Fruit fly (Drosophila melanogaster) whole organism, pupa: ENCODE results near the gene Notum.

Source experiments
- CG10348 ChIP-seq: fragments of 200-800 bp; sonication (Bioruptor generic); IDR thresholded peaks from 2 replicates; pipeline ENCODE4 v1.3.6; 2022; ENCODE audit warnings: missing biosample characterization, missing genetic modification characterization
- CG12605 ChIP-seq: fragments of 200-800 bp; sonication (Bioruptor generic); IDR thresholded peaks from 2 replicates; pipeline ENCODE4 v1.3.6; 2022; ENCODE audit warnings: missing biosample characterization, missing genetic modification characterization
- CG14655 ChIP-seq: fragments of 200-800 bp; sonication (Bioruptor generic); optimal IDR thresholded peaks from 3 replicates; lab custom pipeline; 2017; ENCODE audit warnings: mild to moderate bottlenecking, missing biosample characterization, missing genetic modification reagents, missing genetic modification characterization
- CG15710 ChIP-seq: fragments of 200-800 bp; sonication (Bioruptor generic); optimal IDR thresholded peaks from 2 replicates; lab custom pipeline; 2018; ENCODE audit warnings: missing biosample characterization, mild to moderate bottlenecking, missing genetic modification characterization, moderate library complexity
- CG17806 ChIP-seq: fragments of 200-800 bp; sonication (Bioruptor generic); optimal IDR thresholded peaks from 2 replicates; lab custom pipeline; 2018; ENCODE audit warnings: missing biosample characterization, mild to moderate bottlenecking, missing genetic modification characterization, moderate library complexity
- CG8159 ChIP-seq: fragments of 200-800 bp; sonication (Bioruptor generic); optimal IDR thresholded peaks from 3 replicates; lab custom pipeline; 2018; ENCODE audit warnings: missing biosample characterization, mild to moderate bottlenecking, missing genetic modification characterization, moderate library complexity
- EcR ChIP-seq: fragments of 200-800 bp; sonication (Bioruptor generic); optimal IDR thresholded peaks from 3 replicates; lab custom pipeline; 2019; ENCODE audit warnings: missing biosample characterization, missing genetic modification characterization, mild to moderate bottlenecking, moderate library complexity, missing genetic modification reagents
- Pif1B ChIP-seq: fragments of 200-800 bp; sonication (Bioruptor generic); optimal IDR thresholded peaks from 3 replicates; lab custom pipeline; 2016; ENCODE audit warnings: missing biosample characterization, missing genetic modification characterization
- Snoo ChIP-seq: fragments of 200-800 bp; sonication (Bioruptor generic); optimal IDR thresholded peaks from 3 replicates; lab custom pipeline; 2017; ENCODE audit warnings: missing biosample characterization, mild to moderate bottlenecking, missing genetic modification characterization, inconsistent platforms
- fd96Ca ChIP-seq: fragments of 200-800 bp; sonication (Bioruptor generic); IDR thresholded peaks from 3 replicates; pipeline ENCODE4 v1.3.6; 2022; ENCODE audit warnings: missing biosample characterization, missing genetic modification characterization
- rn ChIP-seq: fragments of 200-800 bp; sonication (Bioruptor generic); IDR thresholded peaks from 2 replicates; pipeline ENCODE4 v1.3.6; 2022; ENCODE audit warnings: missing biosample characterization, missing genetic modification characterization

DNA sequence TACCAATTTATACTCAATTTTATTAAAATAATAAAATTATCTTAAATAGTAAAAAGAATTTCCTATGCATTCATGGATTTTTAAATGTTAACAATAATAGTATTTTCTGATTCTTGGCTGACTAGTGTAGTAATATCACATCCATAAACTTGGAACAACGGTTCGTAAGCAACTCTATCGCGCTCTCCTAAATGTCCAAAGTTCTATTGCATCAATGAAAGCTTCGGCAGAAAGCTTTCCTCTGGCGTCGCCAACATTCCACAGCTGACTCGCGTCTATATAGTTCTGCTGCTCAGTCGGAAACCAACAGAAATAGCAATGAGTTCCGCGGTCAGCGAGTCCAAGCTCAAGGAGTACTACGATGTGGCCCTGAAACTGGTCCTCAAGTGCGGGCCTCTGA lies 46.5 kb upstream of the Notum start, which contains the start of gene CG17029:
- TF ChIP-seq CG14655 (GFP tag; lab: Kevin White, UChicago): no peak
- peak; percentile 64 for TF ChIP-seq CG12605
- peak; percentile 3; the same call in 1 of the 2 replicates for TF ChIP-seq rn
- 0 out of 3 replicates have a peak, but pooled peaks have one; percentile 24 for TF ChIP-seq fd96Ca
- no peak for TF ChIP-seq EcR (GFP tag; lab: Kevin White, UChicago)
- TF ChIP-seq CG10348: no peak
- TF ChIP-seq Pif1B (GFP tag; lab: Kevin White, UChicago): no peak
- TF ChIP-seq CG8159 (tag; lab: Kevin White, UChicago): no peak
- no peak for TF ChIP-seq CG17806 (tag; lab: Kevin White, UChicago)
- no peak for TF ChIP-seq Snoo (tag; lab: Kevin White, UChicago)
- no peak for TF ChIP-seq CG15710 (tag; lab: Kevin White, UChicago)
